Fruit fly (Drosophila melanogaster): ENCODE data around the gene Him.

DNA sequence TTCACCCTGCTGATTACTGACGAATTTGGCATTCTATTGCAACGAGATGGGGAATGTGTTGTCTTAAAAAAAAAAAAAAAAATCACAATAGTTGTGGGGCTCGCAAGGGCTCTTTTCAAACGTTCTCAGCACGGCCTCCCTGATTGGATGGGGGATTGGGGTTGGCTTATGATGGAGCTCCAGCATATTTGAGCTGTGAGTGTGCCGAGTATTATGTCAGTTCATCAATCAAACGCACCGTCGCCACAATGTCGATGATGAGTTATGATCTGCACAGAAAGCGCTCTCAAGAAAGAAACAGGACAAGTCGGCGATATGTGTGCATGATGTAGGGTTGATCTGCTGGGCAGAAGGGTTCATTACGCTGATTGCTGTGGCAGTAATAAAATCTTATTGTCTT, 50.2 kb downstream of the Him start, which contains the start of gene CG15059:
- TF ChIP-seq pan (optimal IDR thresholded peaks at IDR 0.05), result no peak
- TF ChIP-seq Dll (optimal IDR thresholded peaks at IDR 0.05), result no peak
- no peak for TF ChIP-seq psq (optimal IDR thresholded peaks at IDR 0.05)
